Worm (Caenorhabditis elegans): ENCODE results near the gene tsen-54.

- TF ChIP-seq W03F9.2 (tag; optimal IDR thresholded peaks at IDR 0.05) (no peak), him-1 (tag; optimal IDR thresholded peaks at IDR 0.05) (no peak)
Measured at ce11 chrIV:2002290-2002689, 54.3 kb downstream of the tsen-54 start.
